Worm (Caenorhabditis elegans): Measurements from ENCODE around the gene let-756.

Gene let-756

DNA sequence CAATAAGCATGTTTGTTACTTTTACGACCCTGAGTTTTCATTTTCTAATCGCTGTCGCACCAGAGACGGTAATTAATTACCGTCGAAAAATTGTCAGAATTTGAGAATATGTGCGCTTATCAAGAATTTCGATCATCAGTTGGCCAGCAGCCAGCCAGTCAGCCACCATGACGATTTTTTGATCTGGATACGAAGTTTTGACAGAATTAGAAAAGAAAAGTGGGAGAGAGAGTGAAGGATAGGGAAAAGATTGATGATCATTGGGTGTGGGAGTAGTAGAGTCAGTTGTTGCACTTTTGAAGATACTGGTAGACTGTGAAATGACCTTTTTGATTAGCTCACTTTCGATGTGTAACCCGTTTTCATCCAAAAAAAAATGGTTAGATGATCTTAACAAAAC, 42.5 kb upstream of the let-756 start (continued):
- TF ChIP-seq nhr-19 (GFP tag; conservative IDR thresholded peaks at IDR 0.05), result peak; percentile 35
- TF ChIP-seq ceh-90 (tag; optimal IDR thresholded peaks at IDR 0.05), result no peak
- TF ChIP-seq Y116A8C.19 (tag; optimal IDR thresholded peaks at IDR 0.05; ENCODE audit: borderline replicate concordance), result no peak
- no peak for TF ChIP-seq grh-1 (GFP tag; IDR thresholded peaks at IDR 0.05)
- no peak for TF ChIP-seq aly-2 (tag; optimal IDR thresholded peaks at IDR 0.05)
- no peak for TF ChIP-seq nhr-11 (tag; optimal IDR thresholded peaks at IDR 0.05)
- TF ChIP-seq xbp-1 (tag; optimal IDR thresholded peaks at IDR 0.05), result no peak
- TF ChIP-seq nhr-47 (tag; optimal IDR thresholded peaks at IDR 0.05), result peak; percentile 53
- TF ChIP-seq irx-1 (tag; optimal IDR thresholded peaks at IDR 0.05), result peak; percentile 22
- no peak for TF ChIP-seq ces-1 (GFP tag; optimal IDR thresholded peaks at IDR 0.05)
- peak in 1 of 2 experiments; percentile 4 for TF ChIP-seq efl-1 (optimal IDR thresholded peaks at IDR 0.05)
- no peak for TF ChIP-seq efl-1 (GFP tag; optimal IDR thresholded peaks at IDR 0.05 in 1 of 2)
- TF ChIP-seq ceh-88 (GFP tag; IDR thresholded peaks at IDR 0.05), result no peak
- TF ChIP-seq lin-35 (GFP tag; optimal IDR thresholded peaks at IDR 0.05), result peak in 1 of 2 experiments; percentile 10
- no peak for TF ChIP-seq ztf-4 (tag; optimal IDR thresholded peaks at IDR 0.05)
- TF ChIP-seq unc-30 (tag; optimal IDR thresholded peaks at IDR 0.05), result no peak
- TF ChIP-seq mab-9 (GFP tag; IDR thresholded peaks at IDR 0.05), result no peak
- TF ChIP-seq tlp-1 (tag; optimal IDR thresholded peaks at IDR 0.05), result no peak
- TF ChIP-seq mep-1 (tag; optimal IDR thresholded peaks at IDR 0.05), result peak; percentile 65
- no peak for TF ChIP-seq vab-15 (tag; optimal IDR thresholded peaks at IDR 0.05)
- no peak for TF ChIP-seq ceh-8 (GFP tag; optimal IDR thresholded peaks at IDR 0.05)
- TF ChIP-seq dsc-1 (tag; optimal IDR thresholded peaks at IDR 0.05), result no peak
- no peak for TF ChIP-seq fkh-4 (tag; optimal IDR thresholded peaks at IDR 0.05; ENCODE audit: borderline replicate concordance)
- TF ChIP-seq efl-3 (GFP tag; optimal IDR thresholded peaks at IDR 0.05), result peak; percentile 34
- TF ChIP-seq rnt-1 (tag; optimal IDR thresholded peaks at IDR 0.05), result peak; percentile 75
- no peak for TF ChIP-seq ama-1 (optimal IDR thresholded peaks at IDR 0.05)
- peak; percentile 21 for TF ChIP-seq mef-2 (tag; optimal IDR thresholded peaks at IDR 0.05)
- TF ChIP-seq nhr-20 (tag; optimal IDR thresholded peaks at IDR 0.05), result peak; percentile 65
- no peak for TF ChIP-seq fkh-10 (GFP tag; optimal IDR thresholded peaks at IDR 0.05)
- TF ChIP-seq lin-13 (GFP tag; optimal IDR thresholded peaks at IDR 0.05), result no peak

DNA sequence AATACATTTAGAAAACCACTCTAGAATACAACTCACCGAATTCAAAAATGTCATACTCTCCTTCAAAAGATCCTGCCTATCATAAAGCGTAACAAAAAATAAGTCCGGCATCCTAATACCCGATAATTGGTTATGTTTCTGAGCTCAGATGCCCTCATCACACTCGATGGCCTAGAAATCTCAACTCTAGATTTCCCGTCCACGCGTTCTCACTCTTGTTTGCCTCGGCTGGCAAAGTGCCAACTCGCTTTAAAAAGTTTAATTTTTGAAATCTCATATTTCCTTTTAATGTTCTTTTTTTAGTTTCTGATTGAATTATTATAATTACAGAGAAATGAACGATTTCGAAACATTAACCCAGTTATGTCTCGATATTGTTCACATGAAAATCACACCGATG, 39.2 kb upstream of the let-756 start, which contains the start of the genes C56G2.15 and thoc-2:
TSS of gene C56G2.15 (minus strand) at position 188 of the 400 bp plus-strand sequence.
TSS of gene thoc-2 (plus strand) at position 331 of the 400 bp plus-strand sequence.
- TF ChIP-seq snu-23 (GFP tag; optimal IDR thresholded peaks at IDR 0.05), result peak; percentile 14
- peak; percentile 32 for TF ChIP-seq rnt-1 (tag; optimal IDR thresholded peaks at IDR 0.05)
- peak; percentile 31 for TF ChIP-seq nhr-71 (tag; optimal IDR thresholded peaks at IDR 0.05)
- peak in 1 of 2 experiments; percentile 0 for TF ChIP-seq efl-1 (optimal IDR thresholded peaks at IDR 0.05)
- peak; percentile 3 to 80 for TF ChIP-seq efl-1 (GFP tag; optimal IDR thresholded peaks at IDR 0.05 in 1 of 2)
- TF ChIP-seq Y116A8C.19 (tag; optimal IDR thresholded peaks at IDR 0.05; ENCODE audit: borderline replicate concordance), result no peak
- no peak for TF ChIP-seq ces-1 (GFP tag; optimal IDR thresholded peaks at IDR 0.05)
- TF ChIP-seq blmp-1 (tag; optimal IDR thresholded peaks at IDR 0.05), result peak; percentile 18
- TF ChIP-seq lin-14 (GFP tag; optimal IDR thresholded peaks at IDR 0.05), result peak; percentile 41
- TF ChIP-seq nhr-85 (tag), result peak; percentile 64
- TF ChIP-seq lsy-2 (tag; optimal IDR thresholded peaks at IDR 0.05), result peak; percentile 18 to 37

DNA sequence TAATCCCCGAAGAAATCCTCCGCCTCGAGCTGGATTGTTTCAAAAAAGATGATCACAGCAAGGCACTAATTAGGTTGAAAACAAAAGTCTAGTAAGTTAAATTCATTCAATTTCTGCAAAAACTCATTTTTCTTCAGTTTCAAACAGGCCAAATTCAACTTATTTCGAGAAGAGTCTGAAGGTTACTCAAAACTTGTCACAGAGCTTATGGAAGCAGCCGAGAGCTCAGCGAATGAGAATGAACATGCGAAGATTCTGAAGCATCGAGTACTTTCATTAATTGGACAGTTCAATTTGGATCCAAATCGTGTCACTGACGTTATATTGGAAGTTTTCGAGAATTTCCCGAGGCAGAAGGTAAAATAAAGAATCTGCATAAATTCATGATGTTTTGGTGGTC, 38.4 kb upstream of the let-756 start:
- TF ChIP-seq hlh-17 (GFP tag; optimal IDR thresholded peaks at IDR 0.05; ENCODE audit: borderline replicate concordance) (no peak), irx-1 (tag; optimal IDR thresholded peaks at IDR 0.05) (no peak), elt-2 (tag; optimal IDR thresholded peaks at IDR 0.05) (no peak), skn-1 (tag; optimal IDR thresholded peaks at IDR 0.05) (no peak), elt-3 (tag; optimal IDR thresholded peaks at IDR 0.05) (no peak), lin-13 (GFP tag; optimal IDR thresholded peaks at IDR 0.05) (no peak), lin-14 (GFP tag; optimal IDR thresholded peaks at IDR 0.05) (no peak), nhr-76 (tag; optimal IDR thresholded peaks at IDR 0.05) (no peak), nhr-47 (tag; optimal IDR thresholded peaks at IDR 0.05) (no peak), unc-98 (GFP tag; IDR thresholded peaks at IDR 0.05) (no peak), ceh-88 (GFP tag; IDR thresholded peaks at IDR 0.05) (no peak), jun-1 (tag; optimal IDR thresholded peaks at IDR 0.05) (no peak), lin-35 (GFP tag; optimal IDR thresholded peaks at IDR 0.05) (no peak)

Data from whole organism, L1 larva.